Fruit fly (Drosophila melanogaster) whole organism, embryonic: ENCODE data around the gene CG10208.

Experiments used
- Opbp ChIP-seq: fragments of 200-800 bp; sonication (Bioruptor generic); IDR thresholded peaks from 3 replicates; pipeline ENCODE4 v1.3.6; 2022; ENCODE audit warnings: missing biosample characterization, missing genetic modification characterization; ENCODE audit not compliant: partially characterized antibody
- aop ChIP-seq: fragments of 200-800 bp; sonication (Bioruptor generic); IDR thresholded peaks from 2 replicates; pipeline ENCODE4 v1.3.6; 2022; ENCODE audit warnings: missing biosample characterization, missing genetic modification characterization
- br ChIP-seq: fragments of >200 bp; optimal IDR thresholded peaks from 2 replicates; lab custom pipeline; 2017
- vvl ChIP-seq: fragments of 200-800 bp; sonication (Bioruptor generic); IDR thresholded peaks from 2 replicates; pipeline ENCODE4 v1.3.6; 2022; ENCODE audit warnings: missing biosample characterization, missing genetic modification characterization

dm6 chr3R:23732533-23732932, 41.4 kb downstream of the CG10208 start:
- TF ChIP-seq br (no peak), aop (GFP tag; lab: Robert Waterston, UW) (no peak), Opbp (no peak), vvl (no peak)
